7 worm cellular contexts compared by ENCODE assay signal in the genomic region with DNA sequence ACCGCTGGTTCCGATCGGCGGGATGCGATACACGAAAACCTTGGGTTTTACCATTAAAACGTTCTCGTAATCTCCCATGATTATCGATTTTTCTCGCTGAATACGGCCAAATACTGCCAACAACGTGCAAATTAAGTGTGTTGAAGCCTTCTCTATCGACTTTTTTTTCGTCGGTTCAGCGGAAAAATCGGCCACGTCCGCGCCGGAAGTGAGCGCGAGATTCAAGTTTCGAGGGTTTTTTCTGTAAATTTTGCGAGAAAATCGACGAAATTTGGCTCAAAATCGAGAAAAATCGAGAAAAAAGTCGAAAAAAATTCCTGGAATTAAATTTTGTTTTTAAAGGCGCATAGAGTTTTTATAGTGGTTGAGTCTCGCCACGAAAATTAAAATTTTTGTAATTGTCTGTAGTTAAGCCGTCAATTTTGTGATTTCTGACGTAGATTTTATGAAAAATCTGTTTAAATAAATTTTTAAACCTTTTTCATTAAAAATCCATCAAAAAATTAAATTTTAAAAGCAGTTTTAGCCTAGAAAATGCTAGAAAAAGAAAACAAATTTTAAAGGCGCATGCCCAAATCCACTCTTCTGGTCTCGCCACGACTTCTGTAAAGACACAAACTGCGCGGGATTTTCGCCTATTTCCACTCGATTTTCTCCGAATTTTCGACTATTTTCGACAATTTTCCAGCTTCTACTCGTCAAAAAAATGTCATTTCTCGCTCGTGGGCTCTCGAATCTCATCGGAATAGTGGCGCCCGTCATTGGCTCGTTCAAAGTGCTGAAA.
A peak's percentile ranks its signal among the peaks of the same experiment; 100 is the strongest.
TF ChIP-seq lines count a peak whose summit lies in the region.

A gene (minus strand): TSS at position 241 of the 784 bp plus-strand sequence.
A gene (plus strand): TSS at position 637 of the 784 bp plus-strand sequence.

TF ChIP-seq in whole organism, L1 larva, 84 proteins besides CTCF, POLR2A, EP300 and RAD21:
- TF ChIP-seq dpl-1 (GFP tag; optimal IDR thresholded peaks at IDR 0.05; lab: Kevin White, UChicago) (peak; percentile 49 to 83 (median 74)), skn-1 (tag; optimal IDR thresholded peaks at IDR 0.05; lab: Kevin White, UChicago) (no peak), ceh-82 (tag; optimal IDR thresholded peaks at IDR 0.05; lab: Kevin White, UChicago) (peak in 1 of 3 experiments; percentile 18), efl-1 (optimal IDR thresholded peaks at IDR 0.05; lab: Kevin White, UChicago) (peak; percentile 37 to 81), efl-1 (GFP tag; optimal IDR thresholded peaks at IDR 0.05 in 1 of 2; lab: Kevin White, UChicago) (peak; percentile 82 to 98), mef-2 (tag; optimal IDR thresholded peaks at IDR 0.05; lab: Kevin White, UChicago) (no peak), sptf-1 (tag; optimal IDR thresholded peaks at IDR 0.05; lab: Kevin White, UChicago) (no peak), ama-1 (optimal IDR thresholded peaks at IDR 0.05; lab: Kevin White, UChicago) (no peak), mep-1 (tag; optimal IDR thresholded peaks at IDR 0.05; lab: Kevin White, UChicago) (peak; percentile 1), lin-35 (GFP tag; optimal IDR thresholded peaks at IDR 0.05; lab: Kevin White, UChicago) (peak; percentile 68 to 88), lsy-2 (tag; optimal IDR thresholded peaks at IDR 0.05; lab: Kevin White, UChicago) (peak in 1 of 2 experiments; percentile 13)

TF ChIP-seq in whole organism, L2 larva, 48 proteins besides CTCF, POLR2A, EP300 and RAD21:
- TF ChIP-seq unc-55 (GFP tag; optimal IDR thresholded peaks at IDR 0.05; lab: Kevin White, UChicago): peak; percentile 34
- peak in 1 of 2 experiments; percentile 25 for TF ChIP-seq lsy-2 (tag; optimal IDR thresholded peaks at IDR 0.05; lab: Kevin White, UChicago)
- TF ChIP-seq gmeb-1 (tag; optimal IDR thresholded peaks at IDR 0.05; lab: Kevin White, UChicago): peak; percentile 27
- TF ChIP-seq C34F6.9 (tag; optimal IDR thresholded peaks at IDR 0.05; lab: Kevin White, UChicago): peak; percentile 19
- TF ChIP-seq skn-1 (tag; optimal IDR thresholded peaks at IDR 0.05; lab: Kevin White, UChicago): no peak
- no peak for TF ChIP-seq unc-39 (tag; optimal IDR thresholded peaks at IDR 0.05; lab: Kevin White, UChicago)

TF ChIP-seq in whole organism, L3 larva, 47 proteins besides CTCF, POLR2A, EP300 and RAD21:
- TF ChIP-seq lin-15B (tag; optimal IDR thresholded peaks at IDR 0.05; lab: Kevin White, UChicago): peak; percentile 10
- no peak for TF ChIP-seq aly-2 (tag; optimal IDR thresholded peaks at IDR 0.05; lab: Kevin White, UChicago)
- no peak for TF ChIP-seq mml-1 (tag; optimal IDR thresholded peaks at IDR 0.05; lab: Kevin White, UChicago)
- TF ChIP-seq sea-2 (GFP tag; optimal IDR thresholded peaks at IDR 0.05; lab: Kevin White, UChicago): no peak
- TF ChIP-seq elt-2 (tag; optimal IDR thresholded peaks at IDR 0.05; lab: Kevin White, UChicago): no peak
- no peak for TF ChIP-seq nhr-43 (tag; optimal IDR thresholded peaks at IDR 0.05; lab: Kevin White, UChicago; ENCODE audit: poor library complexity, severe bottlenecking)
- peak; percentile 9 for TF ChIP-seq pha-4 (tag; optimal IDR thresholded peaks at IDR 0.05; lab: Kevin White, UChicago)
- no peak for TF ChIP-seq nhr-67 (tag; optimal IDR thresholded peaks at IDR 0.05; lab: Kevin White, UChicago)
- no peak for TF ChIP-seq ztf-11 (tag; optimal IDR thresholded peaks at IDR 0.05; lab: Kevin White, UChicago)
- TF ChIP-seq mdl-1 (tag; optimal IDR thresholded peaks at IDR 0.05; lab: Kevin White, UChicago): no peak
- peak; percentile 24 for TF ChIP-seq nfya-1 (tag; optimal IDR thresholded peaks at IDR 0.05; lab: Kevin White, UChicago; ENCODE audit: insufficient read depth)

TF ChIP-seq in whole organism, L4 larva, 104 proteins besides CTCF, POLR2A, EP300 and RAD21 (continues in another document):
- TF ChIP-seq hif-1 (tag; optimal IDR thresholded peaks at IDR 0.05; lab: Kevin White, UChicago) (peak in 1 of 2 experiments; percentile 26), unc-62 (GFP tag; optimal IDR thresholded peaks at IDR 0.05 in 1 of 2; lab: Kevin White, UChicago) (peak in 1 of 2 experiments; percentile 18), unc-62 (tag; optimal IDR thresholded peaks at IDR 0.05; lab: Kevin White, UChicago) (no peak), nhr-48 (tag; optimal IDR thresholded peaks at IDR 0.05; lab: Kevin White, UChicago) (no peak), daf-19 (GFP tag; conservative IDR thresholded peaks at IDR 0.05; lab: Robert Waterston, UW) (no peak), mes-2 (tag; optimal IDR thresholded peaks at IDR 0.05; lab: Kevin White, UChicago; ENCODE audit: poor library complexity, severe bottlenecking) (peak; percentile 78), F49E8.2 (tag; optimal IDR thresholded peaks at IDR 0.05; lab: Kevin White, UChicago; ENCODE audit: borderline replicate concordance) (peak; percentile 85), aha-1 (tag; lab: Kevin White, UChicago) (peak; percentile 62), dpl-1 (GFP tag; optimal IDR thresholded peaks at IDR 0.05; lab: Kevin White, UChicago) (peak; percentile 65), unc-130 (GFP tag; optimal IDR thresholded peaks at IDR 0.05; lab: Kevin White, UChicago) (peak; percentile 55), lin-38 (GFP tag; IDR thresholded peaks at IDR 0.05; lab: Robert Waterston, UW) (peak; percentile 10; the same call in 1 of the 2 replicates), daf-12 (tag; optimal IDR thresholded peaks at IDR 0.05; lab: Kevin White, UChicago) (no peak), nhr-28 (tag; optimal IDR thresholded peaks at IDR 0.05; lab: Kevin White, UChicago) (no peak)

TF ChIP-seq in whole organism, late embryonic, 69 proteins besides CTCF, POLR2A, EP300 and RAD21:
- TF ChIP-seq ceh-48 (tag; optimal IDR thresholded peaks at IDR 0.05; lab: Kevin White, UChicago) (peak; percentile 38), C08G9.2 (tag; optimal IDR thresholded peaks at IDR 0.05; lab: Kevin White, UChicago) (peak; percentile 11), zip-5 (tag; optimal IDR thresholded peaks at IDR 0.05; lab: Kevin White, UChicago) (no peak)

TF ChIP-seq in whole organism, midembryonic, 9 proteins besides CTCF, POLR2A, EP300 and RAD21:
- TF ChIP-seq flt-1 (GFP tag; IDR thresholded peaks at IDR 0.05; lab: Robert Waterston, UW) (no peak), klf-2 (GFP tag; conservative IDR thresholded peaks at IDR 0.05; lab: Robert Waterston, UW) (no peak), tab-1 (GFP tag; IDR thresholded peaks at IDR 0.05; lab: Robert Waterston, UW) (no peak), ztf-23 (GFP tag; IDR thresholded peaks at IDR 0.05; lab: Robert Waterston, UW) (no peak), ztf-29 (GFP tag; IDR thresholded peaks at IDR 0.05; lab: Robert Waterston, UW) (no peak), T22C8.4 (GFP tag; IDR thresholded peaks at IDR 0.05; lab: Robert Waterston, UW) (0 out of 2 replicates have a peak, but pooled peaks have one; percentile 10), med-1 (GFP tag; optimal IDR thresholded peaks at IDR 0.05; lab: Kevin White, UChicago; ENCODE audit: insufficient read depth) (no peak), ref-1 (GFP tag; conservative IDR thresholded peaks at IDR 0.05; lab: Robert Waterston, UW) (no peak), cog-1 (tag; optimal IDR thresholded peaks at IDR 0.05; lab: Kevin White, UChicago) (no peak)
TF ChIP-seq in whole organism, midembryonic: peak in this region for 1.

TF ChIP-seq in whole organism, young adult, 124 proteins besides CTCF, POLR2A, EP300 and RAD21 (continues in another document):
- no peak for TF ChIP-seq attf-5 (GFP tag; optimal IDR thresholded peaks at IDR 0.05; lab: Kevin White, UChicago)
- no peak for TF ChIP-seq ztf-18 (tag; optimal IDR thresholded peaks at IDR 0.05; lab: Kevin White, UChicago)
- TF ChIP-seq die-1 (tag; optimal IDR thresholded peaks at IDR 0.05; lab: Kevin White, UChicago): no peak
- no peak for TF ChIP-seq pbrm-1 (GFP tag; IDR thresholded peaks at IDR 0.05; lab: Robert Waterston, UW)
- TF ChIP-seq efl-1 (GFP tag; optimal IDR thresholded peaks at IDR 0.05; lab: Kevin White, UChicago): peak; percentile 87
- TF ChIP-seq tlf-1 (GFP tag; optimal IDR thresholded peaks at IDR 0.05; lab: Kevin White, UChicago): no peak
- no peak for TF ChIP-seq mes-4 (tag; optimal IDR thresholded peaks at IDR 0.05; lab: Kevin White, UChicago)
- TF ChIP-seq ceh-58 (GFP tag; IDR thresholded peaks at IDR 0.05; lab: Robert Waterston, UW): no peak
- TF ChIP-seq akir-1 (GFP tag; optimal IDR thresholded peaks at IDR 0.05; lab: Kevin White, UChicago): no peak
- no peak for TF ChIP-seq C17E4.6 (GFP tag; IDR thresholded peaks at IDR 0.05; lab: Robert Waterston, UW)
- no peak for TF ChIP-seq rec-8 (tag; optimal IDR thresholded peaks at IDR 0.05; lab: Kevin White, UChicago)
- TF ChIP-seq nhr-80 (tag; optimal IDR thresholded peaks at IDR 0.05; lab: Kevin White, UChicago): no peak
- no peak for TF ChIP-seq snpc-3.4 (tag; optimal IDR thresholded peaks at IDR 0.05; lab: Kevin White, UChicago)
- TF ChIP-seq madf-10 (tag; optimal IDR thresholded peaks at IDR 0.05; lab: Kevin White, UChicago): no peak
- TF ChIP-seq ztf-6 (GFP tag; IDR thresholded peaks at IDR 0.05; lab: Robert Waterston, UW): no peak
- TF ChIP-seq lsl-1 (GFP tag; optimal IDR thresholded peaks at IDR 0.05; lab: Kevin White, UChicago): peak; percentile 100
- no peak for TF ChIP-seq snpc-4 (GFP tag; optimal IDR thresholded peaks at IDR 0.05; lab: Kevin White, UChicago)
- TF ChIP-seq snpc-4 (tag; optimal IDR thresholded peaks at IDR 0.05; lab: Kevin White, UChicago): no peak
- TF ChIP-seq tbp1 (GFP tag; optimal IDR thresholded peaks at IDR 0.05; lab: Kevin White, UChicago): peak; percentile 28
- TF ChIP-seq Y95B8A.8 (GFP tag; IDR thresholded peaks at IDR 0.05; lab: Robert Waterston, UW): no peak
- no peak for TF ChIP-seq fkh-3 (tag; optimal IDR thresholded peaks at IDR 0.05; lab: Kevin White, UChicago)
- TF ChIP-seq hlh-12 (tag; optimal IDR thresholded peaks at IDR 0.05; lab: Kevin White, UChicago): no peak
- TF ChIP-seq ccch-3 (GFP tag; optimal IDR thresholded peaks at IDR 0.05; lab: Kevin White, UChicago): no peak
- peak; percentile 45 for TF ChIP-seq unc-130 (GFP tag; optimal IDR thresholded peaks at IDR 0.05; lab: Kevin White, UChicago)
- no peak for TF ChIP-seq ztf-3 (GFP tag; optimal IDR thresholded peaks at IDR 0.05; lab: Kevin White, UChicago)
- no peak for TF ChIP-seq lsy-27 (tag; optimal IDR thresholded peaks at IDR 0.05; lab: Kevin White, UChicago; ENCODE audit: borderline replicate concordance, insufficient read depth)
- TF ChIP-seq B0019.2 (GFP tag; conservative IDR thresholded peaks at IDR 0.05; lab: Robert Waterston, UW): no peak
- no peak for TF ChIP-seq bed-1 (GFP tag; IDR thresholded peaks at IDR 0.05; lab: Robert Waterston, UW)
- no peak for TF ChIP-seq nfyb-1 (GFP tag; IDR thresholded peaks at IDR 0.05; lab: Robert Waterston, UW)
- no peak for TF ChIP-seq B0035.1 (tag; optimal IDR thresholded peaks at IDR 0.05; lab: Kevin White, UChicago)
- TF ChIP-seq dox-1 (GFP tag; IDR thresholded peaks at IDR 0.05; lab: Robert Waterston, UW): no peak
- TF ChIP-seq F57C9.4 (tag; optimal IDR thresholded peaks at IDR 0.05; lab: Kevin White, UChicago): no peak
- TF ChIP-seq F52B5.7 (tag; optimal IDR thresholded peaks at IDR 0.05; lab: Kevin White, UChicago): no peak
- no peak for TF ChIP-seq F37B4.10 (GFP tag; IDR thresholded peaks at IDR 0.05; lab: Robert Waterston, UW)
